Worm (Caenorhabditis elegans) whole organism, late embryonic: Measurements from ENCODE around the gene mks-3.

Experiments
- C38D4.7 ChIP-seq: fragments of 200-800 bp; sonication (Bioruptor generic); optimal IDR thresholded peaks from 2 replicates; lab custom pipeline; 2018; ENCODE audit warnings: mild to moderate bottlenecking, missing genetic modification characterization, moderate library complexity, missing compliant biosample characterization
- K02D7.2 ChIP-seq: sonication (generic microtip); optimal IDR thresholded peaks from 2 replicates; lab custom pipeline; 2017; ENCODE audit warnings: mild to moderate bottlenecking, missing genetic modification characterization, missing compliant biosample characterization
- T23F11.4 ChIP-seq: fragments of 200-800 bp; sonication (Bioruptor generic); optimal IDR thresholded peaks from 2 replicates; lab custom pipeline; 2018; ENCODE audit warnings: mild to moderate bottlenecking, missing genetic modification characterization, missing compliant biosample characterization
- Y22D7AL.16 ChIP-seq: sonication (generic microtip); optimal IDR thresholded peaks from 2 replicates; lab custom pipeline; 2016; ENCODE audit warnings: missing genetic modification characterization, missing compliant biosample characterization
- ahr-1 ChIP-seq: sonication (generic microtip); optimal IDR thresholded peaks from 2 replicates; lab custom pipeline; 2016; ENCODE audit warnings: missing genetic modification characterization, missing compliant biosample characterization
- ceh-18 ChIP-seq: sonication (generic microtip); optimal IDR thresholded peaks from 2 replicates; lab custom pipeline; 2016; ENCODE audit warnings: missing genetic modification characterization, missing compliant biosample characterization
- ceh-2 ChIP-seq: sonication (generic microtip); optimal IDR thresholded peaks from 2 replicates; lab custom pipeline; 2016; ENCODE audit warnings: missing genotype, missing genetic modification characterization, missing compliant biosample characterization
- ceh-22 ChIP-seq: sonication (generic microtip); optimal IDR thresholded peaks from 2 replicates; lab custom pipeline; 2017; ENCODE audit warnings: missing biosample characterization, missing genetic modification characterization
- ceh-31 ChIP-seq: sonication (generic microtip); optimal IDR thresholded peaks from 2 replicates; lab custom pipeline; 2016; ENCODE audit warnings: missing genetic modification characterization, missing compliant biosample characterization
- ceh-45 ChIP-seq: fragments of 200-800 bp; sonication (Bioruptor generic); IDR thresholded peaks from 2 replicates; pipeline ENCODE4 v1.3.6; 2022; ENCODE audit warnings: missing genetic modification reagents, missing genetic modification characterization, missing compliant biosample characterization
- ceh-48 ChIP-seq: sonication (generic microtip); optimal IDR thresholded peaks from 2 replicates; lab custom pipeline; 2016; ENCODE audit warnings: missing genetic modification characterization, inconsistent platforms, missing compliant biosample characterization
- dmd-4 ChIP-seq: sonication (generic microtip); optimal IDR thresholded peaks from 2 replicates; lab custom pipeline; 2016; ENCODE audit warnings: borderline replicate concordance, missing genetic modification characterization, missing compliant biosample characterization
- eyg-1 ChIP-seq: sonication (generic microtip); optimal IDR thresholded peaks from 2 replicates; lab custom pipeline; 2016; ENCODE audit warnings: missing genotype, missing genetic modification characterization, missing compliant biosample characterization
- fax-1 ChIP-seq: sonication (generic microtip); optimal IDR thresholded peaks from 2 replicates; lab custom pipeline; 2016; ENCODE audit warnings: missing genotype, missing genetic modification characterization, missing compliant biosample characterization
- fkh-6 ChIP-seq: sonication (generic microtip); optimal IDR thresholded peaks from 2 replicates; lab custom pipeline; 2016; ENCODE audit warnings: missing genetic modification characterization, missing compliant biosample characterization
- gmeb-2 ChIP-seq: sonication (generic microtip); optimal IDR thresholded peaks from 2 replicates; lab custom pipeline; 2016; ENCODE audit warnings: missing genetic modification characterization, inconsistent platforms, missing compliant biosample characterization
- hlh-13 ChIP-seq: fragments of 200-800 bp; sonication (Bioruptor generic); optimal IDR thresholded peaks from 2 replicates; lab custom pipeline; 2018; ENCODE audit warnings: mild to moderate bottlenecking, missing genetic modification characterization, missing compliant biosample characterization
- hlh-15 ChIP-seq: sonication (generic microtip); optimal IDR thresholded peaks from 2 replicates; lab custom pipeline; 2016; ENCODE audit warnings: missing genetic modification characterization, missing compliant biosample characterization
- hlh-6 ChIP-seq: sonication (generic microtip); optimal IDR thresholded peaks from 2 replicates; lab custom pipeline; 2016; ENCODE audit warnings: missing genotype, missing genetic modification characterization, missing compliant biosample characterization
- mec-3 ChIP-seq: sonication (generic microtip); optimal IDR thresholded peaks from 2 replicates; lab custom pipeline; 2016; ENCODE audit warnings: borderline replicate concordance, missing genetic modification characterization, missing compliant biosample characterization
- nfya-1 ChIP-seq: sonication (generic microtip); optimal IDR thresholded peaks from 2 replicates; lab custom pipeline; 2017; ENCODE audit warnings: missing genetic modification characterization, mild to moderate bottlenecking, missing compliant biosample characterization, antibody characterized with exemption, moderate library complexity
- nhr-232 ChIP-seq: sonication (generic microtip); optimal IDR thresholded peaks from 2 replicates; lab custom pipeline; 2016; ENCODE audit warnings: missing genetic modification characterization, missing compliant biosample characterization
- npax-4 ChIP-seq: sonication (generic microtip); optimal IDR thresholded peaks from 2 replicates; lab custom pipeline; 2016; ENCODE audit warnings: missing genetic modification characterization, missing compliant biosample characterization
- odd-2 ChIP-seq: sonication (generic microtip); optimal IDR thresholded peaks from 2 replicates; lab custom pipeline; 2017; ENCODE audit warnings: antibody characterized with exemption, mild to moderate bottlenecking, missing genetic modification characterization, missing compliant biosample characterization
- pat-9 ChIP-seq: fragments of 200-800 bp; sonication (Bioruptor generic); optimal IDR thresholded peaks from 2 replicates; lab custom pipeline; 2018; ENCODE audit warnings: mild to moderate bottlenecking, missing genetic modification characterization, moderate library complexity, missing compliant biosample characterization
- pax-1 ChIP-seq: fragments of 150-350 bp; optimal IDR thresholded peaks from 2 replicates; lab custom pipeline; 2014; ENCODE audit warnings: missing biosample characterization, missing genetic modification characterization
- pha-2 ChIP-seq: sonication (generic microtip); optimal IDR thresholded peaks from 2 replicates; lab custom pipeline; 2017; ENCODE audit warnings: mild to moderate bottlenecking, missing genetic modification characterization, missing compliant biosample characterization
- pqm-1 ChIP-seq: sonication (generic microtip); optimal IDR thresholded peaks from 2 replicates; lab custom pipeline; 2016; ENCODE audit warnings: missing genetic modification characterization, missing compliant biosample characterization
- pros-1 ChIP-seq: fragments of 150-350 bp; optimal IDR thresholded peaks from 2 replicates; lab custom pipeline; 2014; ENCODE audit warnings: missing biosample characterization, missing genetic modification reagents, missing genetic modification characterization
- ref-2 ChIP-seq: sonication (generic microtip); optimal IDR thresholded peaks from 2 replicates; lab custom pipeline; 2016; ENCODE audit warnings: missing genetic modification characterization, missing compliant biosample characterization
- sdc-2 ChIP-seq: sonication (generic microtip); optimal IDR thresholded peaks from 2 replicates; lab custom pipeline; 2016; ENCODE audit warnings: missing genotype, missing genetic modification characterization, missing compliant biosample characterization
- sox-4 ChIP-seq: sonication (generic microtip); optimal IDR thresholded peaks from 2 replicates; lab custom pipeline; 2017; ENCODE audit warnings: mild to moderate bottlenecking, missing genetic modification characterization, inconsistent platforms, missing compliant biosample characterization
- tbx-2 ChIP-seq: sonication (generic microtip); optimal IDR thresholded peaks from 2 replicates; lab custom pipeline; 2016; ENCODE audit warnings: missing genetic modification characterization, missing compliant biosample characterization
- ttx-3 ChIP-seq: sonication (generic microtip); optimal IDR thresholded peaks from 2 replicates; lab custom pipeline; 2016; ENCODE audit warnings: missing genetic modification reagents, missing genetic modification characterization, missing compliant biosample characterization
- unc-42 ChIP-seq: sonication (generic microtip); optimal IDR thresholded peaks from 2 replicates; lab custom pipeline; 2016; ENCODE audit warnings: missing genotype, missing genetic modification characterization, missing compliant biosample characterization
- ztf-16 ChIP-seq: sonication (generic microtip); optimal IDR thresholded peaks from 2 replicates; lab custom pipeline; 2017; ENCODE audit warnings: missing genetic modification characterization, missing compliant biosample characterization

Gene mks-3

ce11 chrII:7615318-7615891 lies 31.9 kb upstream of the mks-3 start:
- no peak for TF ChIP-seq eyg-1 (tag; lab: Kevin White, UChicago)
- TF ChIP-seq unc-42, result peak; percentile 56
- TF ChIP-seq nhr-232, result no peak
- TF ChIP-seq ceh-48 (tag; lab: Kevin White, UChicago), result no peak
- no peak for TF ChIP-seq gmeb-2 (tag; lab: Kevin White, UChicago)
- no peak for TF ChIP-seq hlh-6 (tag; lab: Kevin White, UChicago)
- no peak for TF ChIP-seq hlh-13 (GFP tag; lab: Kevin White, UChicago)
- TF ChIP-seq ztf-16 (tag; lab: Kevin White, UChicago), result no peak
- TF ChIP-seq npax-4 (tag; lab: Kevin White, UChicago), result no peak
- TF ChIP-seq ceh-2 (tag; lab: Kevin White, UChicago), result no peak
- TF ChIP-seq mec-3, result no peak
- no peak for TF ChIP-seq pax-1 (tag; lab: Kevin White, UChicago)
- peak; percentile 5 for TF ChIP-seq nfya-1 (tag; lab: Kevin White, UChicago)
- no peak for TF ChIP-seq pat-9
- no peak for TF ChIP-seq hlh-15 (tag; lab: Kevin White, UChicago)
- TF ChIP-seq fkh-6 (tag; lab: Kevin White, UChicago), result no peak
- no peak for TF ChIP-seq sdc-2 (tag; lab: Kevin White, UChicago)
- peak; percentile 6 for TF ChIP-seq ceh-31 (tag; lab: Kevin White, UChicago)
- TF ChIP-seq C38D4.7, result no peak
- TF ChIP-seq ref-2, result peak; percentile 30
- no peak for TF ChIP-seq ceh-45 (GFP tag; lab: Robert Waterston, UW)
- TF ChIP-seq T23F11.4, result no peak
- TF ChIP-seq dmd-4 (tag; lab: Kevin White, UChicago), result no peak
- TF ChIP-seq, all 69 proteins: peak for 4

- no peak for TF ChIP-seq sox-4
- TF ChIP-seq fax-1, result no peak
- no peak for TF ChIP-seq nfya-1 (tag; lab: Kevin White, UChicago)
- no peak for TF ChIP-seq tbx-2 (tag; lab: Kevin White, UChicago)
- no peak for TF ChIP-seq pqm-1
- TF ChIP-seq ceh-18, result peak; percentile 2
Measured at ce11 chrII:7614334-7614733, 30.9 kb upstream of the mks-3 start.

- TF ChIP-seq pha-2, result no peak
- TF ChIP-seq Y22D7AL.16 (tag; lab: Kevin White, UChicago), result no peak
- TF ChIP-seq fax-1, result no peak
- TF ChIP-seq nfya-1 (tag; lab: Kevin White, UChicago), result no peak
- no peak for TF ChIP-seq ceh-22
Measured at ce11 chrII:7613241-7613782, 29.9 kb upstream of the mks-3 start, which contains the start of the genes oig-4 and R07G3.7. oig-4 (plus strand) TSS chrII:7613541. R07G3.7 (minus strand) TSS chrII:7613732.

- no peak for TF ChIP-seq ahr-1 (tag; lab: Kevin White, UChicago)
- no peak for TF ChIP-seq hlh-15 (tag; lab: Kevin White, UChicago)
- TF ChIP-seq odd-2, result no peak
- TF ChIP-seq K02D7.2, result no peak
- TF ChIP-seq ztf-16 (tag; lab: Kevin White, UChicago), result no peak
- TF ChIP-seq T23F11.4, result no peak
- no peak for TF ChIP-seq pros-1 (tag; lab: Kevin White, UChicago)
- TF ChIP-seq ref-2, result no peak
- TF ChIP-seq sdc-2 (tag; lab: Kevin White, UChicago), result no peak
- TF ChIP-seq gmeb-2 (tag; lab: Kevin White, UChicago), result no peak
- no peak for TF ChIP-seq ttx-3 (tag; lab: Kevin White, UChicago)
Measured at ce11 chrII:7607953-7608352, 24.5 kb upstream of the mks-3 start, which contains the start of gene lips-17. lips-17 (plus strand) TSS chrII:7608253.
